Worm (Caenorhabditis elegans) whole organism, L1 larva: ENCODE data around the gene C28D4.7.
A peak's percentile ranks its signal among the peaks of the same experiment; 100 is the strongest.

Experiments
- F16B12.6 ChIP-seq: fragments of 150-350 bp; optimal IDR thresholded peaks from 2 replicates; lab custom pipeline; 2014; ENCODE audit warnings: missing biosample characterization, missing genetic modification characterization
- Y116A8C.19 ChIP-seq: sonication (generic microtip); optimal IDR thresholded peaks from 2 replicates; lab custom pipeline; 2016; ENCODE audit warnings: missing compliant biosample characterization, missing genetic modification characterization, borderline replicate concordance
- ceh-63 ChIP-seq: fragments of 200-800 bp; sonication (Bioruptor generic); optimal IDR thresholded peaks from 2 replicates; lab custom pipeline; 2018; ENCODE audit warnings: mild to moderate bottlenecking, missing genetic modification characterization, missing compliant biosample characterization
- ceh-8 ChIP-seq: fragments of 200-800 bp; sonication (Bioruptor generic); optimal IDR thresholded peaks from 2 replicates; lab custom pipeline; 2018; ENCODE audit warnings: mild to moderate bottlenecking, missing genetic modification characterization, moderate library complexity, missing compliant biosample characterization
- ceh-90 ChIP-seq: sonication (generic microtip); optimal IDR thresholded peaks from 2 replicates; lab custom pipeline; 2016; ENCODE audit warnings: missing genetic modification characterization, missing compliant biosample characterization
- dsc-1 ChIP-seq: sonication (generic microtip); optimal IDR thresholded peaks from 2 replicates; lab custom pipeline; 2016; ENCODE audit warnings: mild to moderate bottlenecking, missing genetic modification characterization, missing compliant biosample characterization
- efl-1 ChIP-seq, 4 experiments: fragments of 150-350 bp; optimal IDR thresholded peaks in 3 of 4; peaks in 1 of 4; 1 replicate in 1 of 4; 2 replicates in 3 of 4; lab custom pipeline; 2014; ENCODE audit warnings: missing biosample characterization in 2 of 4, missing genetic modification characterization in 2 of 4, missing genetic modification reagents in 2 of 4
- efl-3 ChIP-seq: fragments of 200-800 bp; sonication (Bioruptor generic); optimal IDR thresholded peaks from 2 replicates; lab custom pipeline; 2018; ENCODE audit warnings: mild to moderate bottlenecking, missing genetic modification characterization, missing compliant biosample characterization
- elt-3 ChIP-seq, 6 experiments: fragments of 150-350 bp in 1 of 6; sonication (generic microtip); optimal IDR thresholded peaks; 2 replicates each; lab custom pipeline; 2017 to 2018; ENCODE audit warnings: missing biosample characterization in 6 of 6, missing genetic modification characterization in 6 of 6, inconsistent platforms in 1 of 6
- fkh-10 ChIP-seq: sonication (generic microtip); optimal IDR thresholded peaks from 2 replicates; lab custom pipeline; 2017; ENCODE audit warnings: missing biosample characterization, missing genetic modification reagents, missing genetic modification characterization
- fkh-4 ChIP-seq: sonication (generic microtip); optimal IDR thresholded peaks from 2 replicates; lab custom pipeline; 2016; ENCODE audit warnings: missing compliant biosample characterization, missing genetic modification characterization, borderline replicate concordance
- fkh-8 ChIP-seq: sonication (generic microtip); optimal IDR thresholded peaks from 2 replicates; lab custom pipeline; 2016; ENCODE audit warnings: mild to moderate bottlenecking, missing genetic modification characterization, missing compliant biosample characterization
- fos-1 ChIP-seq: fragments of 150-350 bp; optimal IDR thresholded peaks from 2 replicates; lab custom pipeline; 2014; ENCODE audit warnings: missing biosample characterization, missing genetic modification characterization
- grh-1 ChIP-seq: fragments of 200-800 bp; sonication (Bioruptor generic); IDR thresholded peaks from 2 replicates; pipeline ENCODE4 v1.3.6; 2022; ENCODE audit warnings: missing genetic modification reagents, missing genetic modification characterization, missing compliant biosample characterization
- hlh-17 ChIP-seq: fragments of 200-800 bp; sonication (Bioruptor generic); optimal IDR thresholded peaks from 2 replicates; lab custom pipeline; 2018; ENCODE audit warnings: missing genetic modification characterization, mild to moderate bottlenecking, missing compliant biosample characterization, moderate library complexity, borderline replicate concordance
- hlh-4 ChIP-seq: sonication (generic microtip); optimal IDR thresholded peaks from 2 replicates; lab custom pipeline; 2016; ENCODE audit warnings: mild to moderate bottlenecking, missing genetic modification characterization, missing compliant biosample characterization
- jun-1 ChIP-seq: fragments of 150-350 bp; optimal IDR thresholded peaks from 2 replicates; lab custom pipeline; 2014; ENCODE audit warnings: missing biosample characterization, missing genetic modification reagents, missing genetic modification characterization
- lsy-2 ChIP-seq, 2 experiments: fragments of 150-350 bp; optimal IDR thresholded peaks; 2 replicates each; lab custom pipeline; 2014; ENCODE audit warnings: missing biosample characterization in 2 of 2, missing genetic modification characterization in 2 of 2
- mdl-1 ChIP-seq, 2 experiments: fragments of 150-350 bp; optimal IDR thresholded peaks; 2 replicates each; lab custom pipeline; 2014 to 2017; ENCODE audit warnings: missing biosample characterization in 2 of 2, missing genetic modification characterization in 2 of 2, inconsistent platforms in 1 of 2
- nhr-20 ChIP-seq: sonication (generic microtip); optimal IDR thresholded peaks from 2 replicates; lab custom pipeline; 2016; ENCODE audit warnings: mild to moderate bottlenecking, missing genetic modification characterization, missing compliant biosample characterization
- nhr-237 ChIP-seq: fragments of 150-350 bp; optimal IDR thresholded peaks from 2 replicates; lab custom pipeline; 2014; ENCODE audit warnings: missing biosample characterization, missing genetic modification characterization
- nhr-77 ChIP-seq: fragments of 150-350 bp; optimal IDR thresholded peaks from 2 replicates; lab custom pipeline; 2014; ENCODE audit warnings: missing biosample characterization, missing genetic modification characterization
- pax-3 ChIP-seq: fragments of 200-800 bp; sonication (Bioruptor generic); optimal IDR thresholded peaks from 2 replicates; lab custom pipeline; 2018; ENCODE audit warnings: mild to moderate bottlenecking, missing genetic modification characterization, moderate library complexity, missing compliant biosample characterization
- skn-1 ChIP-seq: fragments of 150-350 bp; optimal IDR thresholded peaks from 2 replicates; lab custom pipeline; 2014; ENCODE audit warnings: missing biosample characterization, missing genetic modification characterization
- snu-23 ChIP-seq: sonication (generic microtip); optimal IDR thresholded peaks from 2 replicates; lab custom pipeline; 2016; ENCODE audit warnings: missing genetic modification characterization, missing compliant biosample characterization
- sox-4 ChIP-seq: sonication (generic microtip); optimal IDR thresholded peaks from 2 replicates; lab custom pipeline; 2016; ENCODE audit warnings: missing genetic modification characterization, missing compliant biosample characterization
- tlp-1 ChIP-seq: fragments of 150-350 bp; optimal IDR thresholded peaks from 2 replicates; lab custom pipeline; 2014; ENCODE audit warnings: missing biosample characterization, missing genetic modification characterization
- unc-30 ChIP-seq: sonication (generic microtip); optimal IDR thresholded peaks from 2 replicates; lab custom pipeline; 2017; ENCODE audit warnings: missing biosample characterization, missing genetic modification characterization
- unc-86 ChIP-seq: sonication (generic microtip); optimal IDR thresholded peaks from 2 replicates; lab custom pipeline; 2016; ENCODE audit warnings: missing genetic modification characterization, missing compliant biosample characterization
- unc-98 ChIP-seq: fragments of 200-800 bp; sonication (Bioruptor generic); IDR thresholded peaks from 2 replicates; pipeline ENCODE4 v1.3.6; 2022; ENCODE audit warnings: missing genetic modification characterization, missing compliant biosample characterization
- zag-1 ChIP-seq: fragments of 150-350 bp; optimal IDR thresholded peaks from 2 replicates; lab custom pipeline; 2014; ENCODE audit warnings: missing biosample characterization, missing genetic modification characterization
- ztf-11 ChIP-seq, 2 experiments: sonication (generic microtip); optimal IDR thresholded peaks; 2 replicates each; lab custom pipeline; 2016 to 2017; ENCODE audit warnings: missing genetic modification characterization in 2 of 2, missing biosample characterization in 1 of 2, missing compliant biosample characterization in 1 of 2

The C28D4.7 gene

ce11 chrIV:9777535-9777934 is 34.6 kb upstream of the C28D4.7 start, which contains the start of gene sna-2 (continued):
- TF ChIP-seq efl-1 (optimal IDR thresholded peaks at IDR 0.05; lab: Kevin White, UChicago): peak; percentile 93 to 94
- TF ChIP-seq efl-1 (GFP tag; optimal IDR thresholded peaks at IDR 0.05 in 1 of 2; lab: Kevin White, UChicago): peak; percentile 92 to 99
- peak; percentile 29 to 80 for TF ChIP-seq lsy-2 (tag; optimal IDR thresholded peaks at IDR 0.05; lab: Kevin White, UChicago)
- no peak for TF ChIP-seq unc-98 (GFP tag; lab: Robert Waterston, UW)
- no peak for TF ChIP-seq zag-1
- TF ChIP-seq jun-1 (tag; lab: Kevin White, UChicago): no peak
- TF ChIP-seq fos-1 (tag; lab: Kevin White, UChicago): peak; percentile 30
- no peak for TF ChIP-seq hlh-17 (GFP tag; lab: Kevin White, UChicago)
- peak; percentile 30 for TF ChIP-seq dsc-1 (tag; lab: Kevin White, UChicago)
- TF ChIP-seq elt-3 (tag; optimal IDR thresholded peaks at IDR 0.05; lab: Kevin White, UChicago): peak in 2 of 6 experiments; percentile 32 to 33
- no peak for TF ChIP-seq F16B12.6 (tag; lab: Kevin White, UChicago)
- no peak for TF ChIP-seq unc-30 (tag; lab: Kevin White, UChicago)
- TF ChIP-seq fkh-4 (tag; lab: Kevin White, UChicago): peak; percentile 4
- TF ChIP-seq snu-23 (GFP tag; lab: Kevin White, UChicago): peak; percentile 37
- TF ChIP-seq nhr-20 (tag; lab: Kevin White, UChicago): peak; percentile 47
- TF ChIP-seq hlh-4 (tag; lab: Kevin White, UChicago): no peak
- TF ChIP-seq skn-1 (tag; lab: Kevin White, UChicago): peak; percentile 72
- peak in 1 of 2 experiments; percentile 43 for TF ChIP-seq ztf-11 (tag; optimal IDR thresholded peaks at IDR 0.05; lab: Kevin White, UChicago)
- TF ChIP-seq fkh-8 (tag; lab: Kevin White, UChicago): no peak
- no peak for TF ChIP-seq nhr-237 (tag; lab: Kevin White, UChicago)
- peak; percentile 66 for TF ChIP-seq pax-3 (tag; lab: Kevin White, UChicago)
- no peak for TF ChIP-seq sox-4 (tag; lab: Kevin White, UChicago)

ce11 chrIV:9773441-9773840 is 30.5 kb upstream of the C28D4.7 start:
- no peak for TF ChIP-seq grh-1 (GFP tag; lab: Robert Waterston, UW)
- TF ChIP-seq ceh-63 (GFP tag; lab: Kevin White, UChicago): no peak
- no peak for TF ChIP-seq tlp-1 (tag; lab: Kevin White, UChicago)
- no peak for TF ChIP-seq efl-1 (optimal IDR thresholded peaks at IDR 0.05; lab: Kevin White, UChicago)
- TF ChIP-seq efl-1 (GFP tag; optimal IDR thresholded peaks at IDR 0.05 in 1 of 2; lab: Kevin White, UChicago): no peak
- TF ChIP-seq ceh-8 (GFP tag; lab: Kevin White, UChicago): no peak

DNA sequence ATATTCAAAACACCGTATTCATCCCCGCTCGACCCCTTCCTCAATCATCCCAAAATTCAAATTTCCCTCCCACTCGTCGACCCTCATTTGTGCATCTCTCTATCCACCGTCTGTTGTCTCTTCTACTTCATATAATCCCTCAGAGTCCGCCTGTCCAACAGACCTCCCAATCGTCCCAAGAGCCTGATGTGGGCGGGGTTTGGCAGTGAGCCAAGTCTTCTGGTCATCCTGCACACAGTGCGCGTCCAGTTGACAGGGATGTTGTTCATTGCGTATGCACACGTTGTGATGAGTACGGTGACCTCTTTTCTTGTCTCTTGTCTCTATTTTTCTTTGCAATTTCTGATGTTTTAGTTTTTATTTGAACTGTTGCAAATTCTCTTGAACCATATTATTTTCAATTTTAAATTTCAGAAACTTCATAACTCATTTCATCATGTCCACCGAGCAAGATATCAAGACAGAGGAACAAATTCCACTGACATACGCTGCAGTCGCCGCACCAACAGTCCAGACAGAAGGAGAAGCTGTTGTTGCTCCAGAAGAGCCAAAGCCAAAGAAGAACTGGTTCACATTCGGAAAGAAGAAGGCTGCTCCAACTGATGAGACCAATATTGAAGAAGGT is 29.3 kb upstream of the C28D4.7 start, which contains the start of gene cav-1:
cav-1 (plus strand) TSS at position 415 of the 625 bp plus-strand sequence.
- TF ChIP-seq ztf-11 (tag; optimal IDR thresholded peaks at IDR 0.05; lab: Kevin White, UChicago): peak in 1 of 2 experiments; percentile 55
- TF ChIP-seq ceh-90 (tag; lab: Kevin White, UChicago): no peak
- TF ChIP-seq, all 84 proteins: peak for 1

- TF ChIP-seq unc-86 (tag; lab: Kevin White, UChicago) (peak; percentile 5), fkh-10 (GFP tag; lab: Kevin White, UChicago) (no peak), ztf-11 (tag; optimal IDR thresholded peaks at IDR 0.05; lab: Kevin White, UChicago) (peak in 1 of 2 experiments; percentile 67), ceh-8 (GFP tag; lab: Kevin White, UChicago) (no peak), Y116A8C.19 (tag; lab: Kevin White, UChicago) (no peak), nhr-77 (tag; lab: Kevin White, UChicago) (no peak), efl-3 (GFP tag; lab: Kevin White, UChicago) (no peak), mdl-1 (tag; optimal IDR thresholded peaks at IDR 0.05; lab: Kevin White, UChicago) (no peak)
These were observed 27.9 kb upstream of the C28D4.7 start for ce11 chrIV:9770798-9771197.
